Fruit fly (Drosophila melanogaster) whole organism, pupa: ENCODE measurements around the gene Ir68b.
A peak's percentile ranks its signal among the peaks of the same experiment; 100 is the strongest.

Source experiments
- CG10348 ChIP-seq: fragments of 200-800 bp; sonication (Bioruptor generic); IDR thresholded peaks from 2 replicates; pipeline ENCODE4 v1.3.6; 2022; ENCODE audit warnings: missing biosample characterization, missing genetic modification characterization
- CG12605 ChIP-seq: fragments of 200-800 bp; sonication (Bioruptor generic); IDR thresholded peaks from 2 replicates; pipeline ENCODE4 v1.3.6; 2022; ENCODE audit warnings: missing biosample characterization, missing genetic modification characterization
- CG13204 ChIP-seq: fragments of 200-800 bp; sonication (Bioruptor generic); optimal IDR thresholded peaks from 2 replicates; lab custom pipeline; 2018; ENCODE audit warnings: missing biosample characterization, mild to moderate bottlenecking, missing genetic modification characterization, moderate library complexity
- CG14655 ChIP-seq: fragments of 200-800 bp; sonication (Bioruptor generic); optimal IDR thresholded peaks from 3 replicates; lab custom pipeline; 2017; ENCODE audit warnings: mild to moderate bottlenecking, missing biosample characterization, missing genetic modification reagents, missing genetic modification characterization
- CG15710 ChIP-seq: fragments of 200-800 bp; sonication (Bioruptor generic); optimal IDR thresholded peaks from 2 replicates; lab custom pipeline; 2018; ENCODE audit warnings: missing biosample characterization, mild to moderate bottlenecking, missing genetic modification characterization, moderate library complexity
- CG17806 ChIP-seq: fragments of 200-800 bp; sonication (Bioruptor generic); optimal IDR thresholded peaks from 2 replicates; lab custom pipeline; 2018; ENCODE audit warnings: missing biosample characterization, mild to moderate bottlenecking, missing genetic modification characterization, moderate library complexity
- CG32121 ChIP-seq: fragments of 200-800 bp; sonication (Bioruptor generic); IDR thresholded peaks from 2 replicates; pipeline ENCODE4 v1.3.6; 2022; ENCODE audit warnings: missing biosample characterization, missing genetic modification characterization
- CG34367 ChIP-seq: fragments of 200-800 bp; sonication (Bioruptor generic); optimal IDR thresholded peaks from 2 replicates; lab custom pipeline; 2018; ENCODE audit warnings: missing biosample characterization, mild to moderate bottlenecking, missing genetic modification characterization
- CG4496 ChIP-seq: fragments of 200-800 bp; sonication (Bioruptor generic); IDR thresholded peaks from 3 replicates; pipeline ENCODE4 v1.3.6; 2022; ENCODE audit warnings: missing biosample characterization, missing genetic modification characterization
- CG8159 ChIP-seq: fragments of 200-800 bp; sonication (Bioruptor generic); optimal IDR thresholded peaks from 3 replicates; lab custom pipeline; 2018; ENCODE audit warnings: missing biosample characterization, mild to moderate bottlenecking, missing genetic modification characterization, moderate library complexity
- CG8301 ChIP-seq: fragments of 200-800 bp; sonication (Bioruptor generic); optimal IDR thresholded peaks from 2 replicates; lab custom pipeline; 2018; ENCODE audit warnings: missing biosample characterization, mild to moderate bottlenecking, missing genetic modification characterization
- CG9948 ChIP-seq: fragments of 200-800 bp; sonication (Bioruptor generic); optimal IDR thresholded peaks from 2 replicates; lab custom pipeline; 2018; ENCODE audit warnings: missing biosample characterization, mild to moderate bottlenecking, missing genetic modification characterization, moderate library complexity
- D1 ChIP-seq: fragments of 200-800 bp; sonication (Bioruptor generic); optimal IDR thresholded peaks from 2 replicates; lab custom pipeline; 2018; ENCODE audit warnings: missing biosample characterization, mild to moderate bottlenecking, missing genetic modification characterization, moderate library complexity
- EcR ChIP-seq: fragments of 200-800 bp; sonication (Bioruptor generic); optimal IDR thresholded peaks from 3 replicates; lab custom pipeline; 2019; ENCODE audit warnings: missing biosample characterization, missing genetic modification characterization, mild to moderate bottlenecking, moderate library complexity, missing genetic modification reagents
- Ets98B ChIP-seq: fragments of 200-800 bp; sonication (Bioruptor generic); IDR thresholded peaks from 2 replicates; pipeline ENCODE4 v1.3.6; 2022; ENCODE audit warnings: missing biosample characterization, missing genetic modification characterization
- Pif1A ChIP-seq: fragments of 200-800 bp; sonication (Bioruptor generic); optimal IDR thresholded peaks from 3 replicates; lab custom pipeline; 2016; ENCODE audit warnings: missing biosample characterization, missing genetic modification characterization
- Pif1B ChIP-seq: fragments of 200-800 bp; sonication (Bioruptor generic); optimal IDR thresholded peaks from 3 replicates; lab custom pipeline; 2016; ENCODE audit warnings: missing biosample characterization, missing genetic modification characterization
- Snoo ChIP-seq: fragments of 200-800 bp; sonication (Bioruptor generic); optimal IDR thresholded peaks from 3 replicates; lab custom pipeline; 2017; ENCODE audit warnings: missing biosample characterization, mild to moderate bottlenecking, missing genetic modification characterization, inconsistent platforms
- fd96Ca ChIP-seq: fragments of 200-800 bp; sonication (Bioruptor generic); IDR thresholded peaks from 3 replicates; pipeline ENCODE4 v1.3.6; 2022; ENCODE audit warnings: missing biosample characterization, missing genetic modification characterization
- gl ChIP-seq: fragments of 200-800 bp; sonication (Bioruptor generic); optimal IDR thresholded peaks from 2 replicates; lab custom pipeline; 2018; ENCODE audit warnings: missing biosample characterization, mild to moderate bottlenecking, missing genetic modification characterization
- rn ChIP-seq: fragments of 200-800 bp; sonication (Bioruptor generic); IDR thresholded peaks from 2 replicates; pipeline ENCODE4 v1.3.6; 2022; ENCODE audit warnings: missing biosample characterization, missing genetic modification characterization

Gene Ir68b

dm6 chr3L:12099329-12100031 is 27.7 kb downstream of the Ir68b start:
- no peak for TF ChIP-seq CG32121 (GFP tag; lab: Robert Waterston, UW)
- peak; percentile 71 for TF ChIP-seq CG9948
- peak; percentile 87 for TF ChIP-seq CG8159 (tag; lab: Kevin White, UChicago)
- peak; percentile 31 for TF ChIP-seq Snoo (tag; lab: Kevin White, UChicago)
- TF ChIP-seq fd96Ca, result 0 out of 3 replicates have a peak, but pooled peaks have one; percentile 6
- no peak for TF ChIP-seq Ets98B
- TF ChIP-seq CG8301 (tag; lab: Kevin White, UChicago), result no peak
- TF ChIP-seq CG13204 (GFP tag; lab: Kevin White, UChicago), result peak; percentile 27
- TF ChIP-seq Pif1A (GFP tag; lab: Kevin White, UChicago), result peak; percentile 8
- peak; percentile 59 for TF ChIP-seq CG17806
- TF ChIP-seq CG14655 (GFP tag; lab: Kevin White, UChicago), result peak; percentile 43
- TF ChIP-seq Pif1B (GFP tag; lab: Kevin White, UChicago), result no peak
- no peak for TF ChIP-seq rn
- TF ChIP-seq CG10348 (GFP tag; lab: Robert Waterston, UW), result no peak
- TF ChIP-seq CG15710 (tag; lab: Kevin White, UChicago), result peak; percentile 81
- TF ChIP-seq CG12605 (GFP tag; lab: Robert Waterston, UW), result no peak
- TF ChIP-seq CG34367 (tag; lab: Kevin White, UChicago), result peak; percentile 37
- peak; percentile 26; the same call in 2 of the 3 replicates for TF ChIP-seq CG4496 (GFP tag; lab: Robert Waterston, UW)
- peak; percentile 16 for TF ChIP-seq gl
- peak; percentile 64 for TF ChIP-seq D1 (tag; lab: Kevin White, UChicago)
- no peak for TF ChIP-seq EcR

DNA sequence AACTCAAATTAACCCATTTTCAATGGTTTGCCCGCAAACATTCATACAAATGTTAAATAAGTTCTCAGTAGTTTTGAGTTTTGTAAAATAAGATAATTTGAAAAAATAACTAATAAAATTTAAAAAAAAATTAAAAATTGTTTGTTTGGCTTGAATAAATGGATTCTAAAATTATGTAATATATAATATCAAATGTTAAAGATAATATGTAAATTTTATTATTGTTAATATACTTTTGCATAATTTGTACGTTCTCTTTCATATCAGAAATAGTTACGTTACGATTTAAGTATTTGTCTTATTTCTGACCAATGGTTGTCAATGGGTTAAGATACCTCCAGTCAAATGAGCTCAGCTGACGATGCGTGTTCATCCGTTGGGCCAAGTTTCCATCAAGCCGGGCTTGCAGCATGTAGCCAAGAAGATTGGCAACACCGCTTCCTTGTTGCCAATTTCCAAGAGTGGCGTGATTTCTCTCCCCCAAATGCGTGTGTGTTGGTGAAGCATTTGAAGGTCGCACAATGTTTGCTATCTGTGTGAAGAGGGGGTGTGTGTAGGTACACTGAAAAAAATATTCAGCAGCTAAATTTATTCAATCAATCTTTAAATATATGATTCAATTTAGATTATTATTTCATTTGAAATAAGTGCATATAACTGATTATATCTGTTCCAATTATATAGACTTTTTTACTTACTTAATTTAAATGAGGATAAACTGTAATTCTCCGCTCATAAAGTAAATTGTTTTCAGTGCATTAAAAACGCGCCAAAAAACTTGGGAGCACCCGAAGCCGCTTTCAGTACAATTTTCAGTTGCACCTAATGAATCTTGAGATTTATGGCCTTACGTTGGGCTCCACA is 30.2 kb downstream of the Ir68b start:
- TF ChIP-seq Pif1A (GFP tag; lab: Kevin White, UChicago), result peak; percentile 29
- peak; percentile 74 for TF ChIP-seq CG14655 (GFP tag; lab: Kevin White, UChicago)
- TF ChIP-seq CG32121 (GFP tag; lab: Robert Waterston, UW), result no peak
- peak; percentile 66 for TF ChIP-seq CG15710 (tag; lab: Kevin White, UChicago)
- TF ChIP-seq Snoo (tag; lab: Kevin White, UChicago), result peak; percentile 15
- TF ChIP-seq CG10348 (GFP tag; lab: Robert Waterston, UW), result no peak
- TF ChIP-seq rn, result no peak
- TF ChIP-seq CG34367 (tag; lab: Kevin White, UChicago), result no peak
- TF ChIP-seq CG12605 (GFP tag; lab: Robert Waterston, UW), result 0 out of 2 replicates have a peak, but pooled peaks have one; percentile 36
- TF ChIP-seq CG8301 (tag; lab: Kevin White, UChicago), result peak; percentile 59
- TF ChIP-seq CG4496 (GFP tag; lab: Robert Waterston, UW), result peak; percentile 51; the same call in 2 of the 3 replicates
- no peak for TF ChIP-seq fd96Ca
- no peak for TF ChIP-seq D1 (tag; lab: Kevin White, UChicago)
- peak; percentile 24 for TF ChIP-seq Pif1B (GFP tag; lab: Kevin White, UChicago)
- peak; percentile 74 for TF ChIP-seq CG8159 (tag; lab: Kevin White, UChicago)
- TF ChIP-seq CG17806, result peak; percentile 46
- TF ChIP-seq CG13204 (GFP tag; lab: Kevin White, UChicago), result no peak
- TF ChIP-seq CG9948, result peak; percentile 50
- TF ChIP-seq Ets98B, result peak; percentile 39; the same call in 1 of the 2 replicates
- no peak for TF ChIP-seq gl

- no peak for TF ChIP-seq CG12605 (GFP tag; lab: Robert Waterston, UW)
- no peak for TF ChIP-seq CG8159 (tag; lab: Kevin White, UChicago)
- TF ChIP-seq CG9948, result no peak
- TF ChIP-seq Snoo (tag; lab: Kevin White, UChicago), result no peak
- no peak for TF ChIP-seq CG10348 (GFP tag; lab: Robert Waterston, UW)
- TF ChIP-seq Pif1A (GFP tag; lab: Kevin White, UChicago), result no peak
- no peak for TF ChIP-seq CG13204 (GFP tag; lab: Kevin White, UChicago)
- TF ChIP-seq CG15710 (tag; lab: Kevin White, UChicago), result no peak
- TF ChIP-seq CG32121 (GFP tag; lab: Robert Waterston, UW), result no peak
- TF ChIP-seq rn, result no peak
- TF ChIP-seq Ets98B, result no peak
- TF ChIP-seq CG14655 (GFP tag; lab: Kevin White, UChicago), result no peak
- TF ChIP-seq CG34367 (tag; lab: Kevin White, UChicago), result no peak
- TF ChIP-seq D1 (tag; lab: Kevin White, UChicago), result no peak
- TF ChIP-seq Pif1B (GFP tag; lab: Kevin White, UChicago), result no peak
- no peak for TF ChIP-seq gl
Observed at dm6 chr3L:12095960-12096359, 31.2 kb downstream of the Ir68b start.

DNA sequence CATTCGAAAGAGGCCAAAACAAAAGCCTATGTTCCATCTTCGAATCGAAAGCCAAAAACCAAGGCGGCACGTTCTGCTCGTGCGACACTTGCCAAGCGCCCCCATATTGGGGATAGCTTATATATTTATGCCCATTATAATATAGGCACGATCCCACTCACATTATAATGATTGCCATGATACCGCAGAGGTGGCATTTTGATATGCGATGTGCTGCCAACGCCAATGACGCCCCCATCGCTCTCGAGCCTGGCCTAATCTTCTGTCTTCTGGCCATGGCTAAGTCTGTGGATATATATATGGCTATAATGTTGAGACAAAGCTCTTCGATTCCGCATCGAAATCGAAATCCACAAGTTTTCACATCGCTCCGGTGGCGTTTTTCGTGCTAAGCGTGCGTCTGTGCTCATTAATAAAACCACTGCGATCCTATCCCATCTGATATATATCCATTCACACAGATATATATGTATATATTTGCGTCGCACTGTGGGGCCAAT is 34.3 kb downstream of the Ir68b start:
- peak; percentile 13 for TF ChIP-seq EcR
- TF ChIP-seq CG34367 (tag; lab: Kevin White, UChicago), result no peak
- no peak for TF ChIP-seq CG17806
- TF ChIP-seq D1 (tag; lab: Kevin White, UChicago), result no peak
- TF ChIP-seq CG4496 (GFP tag; lab: Robert Waterston, UW), result 0 out of 3 replicates have a peak, but pooled peaks have one; percentile 23
